Fruit fly (Drosophila melanogaster) S2 (cell line): ENCODE data around the gene CG10947.

Source experiments
- CG8478 ChIP-seq: fragments of >200 bp; optimal IDR thresholded peaks from 2 replicates; lab custom pipeline; 2018
- CTCF ChIP-seq, 2 experiments: fragments of >200 bp; optimal IDR thresholded peaks; 2 replicates each; lab custom pipeline; 2018

DNA sequence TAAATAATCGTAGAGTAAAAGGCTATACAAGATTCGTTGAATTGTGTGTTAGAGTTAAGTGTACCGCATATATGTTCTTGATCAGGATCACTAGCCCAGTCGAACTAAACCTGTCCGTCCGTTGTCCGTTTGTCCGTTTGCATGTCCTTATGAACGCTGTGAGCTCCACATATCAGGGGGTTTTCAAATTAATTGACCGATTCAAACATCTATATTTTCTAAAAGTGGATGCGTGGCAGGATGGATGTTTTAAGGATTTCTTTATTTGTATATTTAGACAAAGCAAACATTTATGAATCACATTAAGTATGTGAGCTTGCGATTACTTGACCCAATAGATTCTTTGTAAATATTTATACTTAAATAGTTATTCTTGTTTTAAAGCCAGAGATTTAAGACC, 20.6 kb upstream of the CG10947 start:
- TF ChIP-seq CG8478 (lab: Kevin White, UChicago) (no peak), CTCF (optimal IDR thresholded peaks at IDR 0.05; lab: Kevin White, UChicago) (no peak)
